Worm (Caenorhabditis elegans): Measurements from ENCODE around the gene F43C1.7.

DNA sequence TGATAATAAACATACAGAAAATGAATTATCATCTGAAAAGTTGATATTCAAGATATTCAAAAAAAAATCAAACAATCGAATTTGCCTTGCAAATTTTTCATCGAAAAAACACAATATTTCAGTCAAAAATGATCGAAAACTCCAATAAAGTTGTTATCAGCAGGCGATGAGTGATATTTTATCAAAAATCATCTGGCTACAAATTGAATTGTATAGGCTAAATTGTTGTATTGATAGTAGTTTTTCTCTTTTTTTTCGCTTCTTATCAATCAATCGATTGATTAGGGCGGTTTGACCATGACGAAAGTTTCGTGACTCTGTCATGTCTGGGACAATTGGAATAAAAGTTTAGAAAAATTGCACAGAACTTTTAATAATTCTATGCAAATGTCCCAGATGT, 2.2 kb downstream of the F43C1.7 start:
- TF ChIP-seq lin-15B (tag; optimal IDR thresholded peaks at IDR 0.05) = no peak
- TF ChIP-seq tbx-2 (tag; optimal IDR thresholded peaks at IDR 0.05) = no peak
- no peak for TF ChIP-seq alr-1 (tag; optimal IDR thresholded peaks at IDR 0.05; ENCODE audit: borderline replicate concordance)
- TF ChIP-seq egl-27 (tag; optimal IDR thresholded peaks at IDR 0.05) = no peak
